Fruit fly (Drosophila melanogaster): ENCODE data around the gene Grik.

Grik gene

dm6 chr3R:20901656-20902055 is at the start of gene Grik:
TSS of gene Grik (plus strand) at chr3R:20901956.
- no peak for TF ChIP-seq noc (tag; optimal IDR thresholded peaks at IDR 0.05)

- no peak for TF ChIP-seq noc (tag; optimal IDR thresholded peaks at IDR 0.05)
Observed at dm6 chr3R:20859845-20860244, 41.9 kb upstream of the Grik start, which contains the start of gene Ir93a. TSS of gene Ir93a (minus strand) at chr3R:20859945.

dm6 chr3R:20866204-20866603 is 35.6 kb upstream of the Grik start, which contains the start of gene KaiR1D:
TSS of gene KaiR1D (minus strand) at chr3R:20866231.
- TF ChIP-seq noc (tag; optimal IDR thresholded peaks at IDR 0.05), result no peak

- no peak for TF ChIP-seq noc (tag; optimal IDR thresholded peaks at IDR 0.05)
Observed at dm6 chr3R:20870736-20871135, 31.0 kb upstream of the Grik start, which contains the start of gene TotA. TSS of gene TotA (plus strand) at chr3R:20871036.

- no peak for TF ChIP-seq noc (tag; optimal IDR thresholded peaks at IDR 0.05)
Observed at dm6 chr3R:20872688-20873087, 29.1 kb upstream of the Grik start, which contains the start of gene TotC. TSS of gene TotC (plus strand) at chr3R:20872988.

dm6 chr3R:20873638-20874037 is 28.1 kb upstream of the Grik start, which contains the start of gene TotB:
TSS of gene TotB (plus strand) at chr3R:20873938.
- no peak for TF ChIP-seq noc (tag; optimal IDR thresholded peaks at IDR 0.05)

- TF ChIP-seq noc (tag; optimal IDR thresholded peaks at IDR 0.05), result no peak
Observed at dm6 chr3R:20876680-20877079, 25.1 kb upstream of the Grik start.

- no peak for TF ChIP-seq noc (tag; optimal IDR thresholded peaks at IDR 0.05)
Observed at dm6 chr3R:20877436-20877835, 24.3 kb upstream of the Grik start, which contains the start of gene TotZ. TSS of gene TotZ (plus strand) at chr3R:20877736.

dm6 chr3R:20890505-20890904 is 11.3 kb upstream of the Grik start:
- TF ChIP-seq noc (tag; optimal IDR thresholded peaks at IDR 0.05), result no peak

- no peak for TF ChIP-seq noc (tag; optimal IDR thresholded peaks at IDR 0.05)
Observed at dm6 chr3R:20890920-20891319, 10.8 kb upstream of the Grik start.

- TF ChIP-seq noc (tag; optimal IDR thresholded peaks at IDR 0.05), result no peak
Observed at dm6 chr3R:20891495-20891894, 10.3 kb upstream of the Grik start.

dm6 chr3R:20897128-20897527 is 4.6 kb upstream of the Grik start, which contains the start of gene Ktl:
TSS of gene Ktl (minus strand) at chr3R:20897320.
- no peak for TF ChIP-seq noc (tag; optimal IDR thresholded peaks at IDR 0.05)

- TF ChIP-seq noc (tag; optimal IDR thresholded peaks at IDR 0.05), result no peak
Observed at dm6 chr3R:20905418-20905817, 3.7 kb downstream of the Grik start, which contains the start of gene TotX. TSS of gene TotX (minus strand) at chr3R:20905518.

- TF ChIP-seq noc (tag; optimal IDR thresholded peaks at IDR 0.05), result no peak
Observed at dm6 chr3R:20908641-20909040, 6.9 kb downstream of the Grik start.

dm6 chr3R:20912725-20913124 is 11.0 kb downstream of the Grik start:
- TF ChIP-seq noc (tag; optimal IDR thresholded peaks at IDR 0.05), result no peak

dm6 chr3R:20914103-20914502 is 12.3 kb downstream of the Grik start, which contains the start of gene hdly:
TSS of gene hdly (plus strand) at chr3R:20914296.
- TF ChIP-seq noc (tag; optimal IDR thresholded peaks at IDR 0.05), result peak; percentile 70

- peak; percentile 34 for TF ChIP-seq noc (tag; optimal IDR thresholded peaks at IDR 0.05)
Observed at dm6 chr3R:20915828-20916227, 14.1 kb downstream of the Grik start.

dm6 chr3R:20945463-20945862 is 43.7 kb downstream of the Grik start, which contains the start of gene CG31191:
TSS of gene CG31191 (minus strand) at chr3R:20945530.
- no peak for TF ChIP-seq noc (tag; optimal IDR thresholded peaks at IDR 0.05)

Measured in whole organism, larva.